Worm (Caenorhabditis elegans) whole organism, L1 larva: ENCODE data around the gene Y57G11C.42.

Experiments
- C34B4.2 ChIP-seq: sonication (generic microtip); optimal IDR thresholded peaks from 2 replicates; lab custom pipeline; 2017; ENCODE audit warnings: mild to moderate bottlenecking, missing genetic modification characterization, missing compliant biosample characterization
- F16B12.6 ChIP-seq: fragments of 150-350 bp; optimal IDR thresholded peaks from 2 replicates; lab custom pipeline; 2014; ENCODE audit warnings: missing biosample characterization, missing genetic modification characterization
- Y116A8C.19 ChIP-seq: sonication (generic microtip); optimal IDR thresholded peaks from 2 replicates; lab custom pipeline; 2016; ENCODE audit warnings: missing compliant biosample characterization, missing genetic modification characterization, borderline replicate concordance
- aha-1 ChIP-seq: fragments of 150-350 bp; optimal IDR thresholded peaks from 2 replicates; lab custom pipeline; 2014; ENCODE audit warnings: missing biosample characterization, missing genetic modification characterization
- alr-1 ChIP-seq: fragments of 200-800 bp; sonication (Bioruptor generic); optimal IDR thresholded peaks from 2 replicates; lab custom pipeline; 2018; ENCODE audit warnings: borderline replicate concordance, mild to moderate bottlenecking, missing genetic modification characterization, missing compliant biosample characterization
- ama-1 ChIP-seq: fragments of 150-350 bp; optimal IDR thresholded peaks from 2 replicates; lab custom pipeline; 2014
- ceh-63 ChIP-seq: fragments of 200-800 bp; sonication (Bioruptor generic); optimal IDR thresholded peaks from 2 replicates; lab custom pipeline; 2018; ENCODE audit warnings: mild to moderate bottlenecking, missing genetic modification characterization, missing compliant biosample characterization
- ceh-82 ChIP-seq, 3 experiments: fragments of 150-350 bp in 1 of 3; sonication (generic microtip) in 2 of 3; optimal IDR thresholded peaks; 2 replicates each; lab custom pipeline; 2014 to 2017; ENCODE audit warnings: missing biosample characterization in 3 of 3, missing genetic modification characterization in 3 of 3
- ceh-90 ChIP-seq: sonication (generic microtip); optimal IDR thresholded peaks from 2 replicates; lab custom pipeline; 2016; ENCODE audit warnings: missing genetic modification characterization, missing compliant biosample characterization
- dpl-1 ChIP-seq, 3 experiments: fragments of 150-350 bp in 2 of 3; sonication (generic microtip) in 1 of 3; optimal IDR thresholded peaks; 2 replicates each; lab custom pipeline; 2014 to 2017; ENCODE audit warnings: missing biosample characterization in 3 of 3, missing genetic modification characterization in 3 of 3, missing genetic modification reagents in 3 of 3
- efl-1 ChIP-seq, 4 experiments: fragments of 150-350 bp; optimal IDR thresholded peaks in 3 of 4; peaks in 1 of 4; 1 replicate in 1 of 4; 2 replicates in 3 of 4; lab custom pipeline; 2014; ENCODE audit warnings: missing biosample characterization in 2 of 4, missing genetic modification characterization in 2 of 4, missing genetic modification reagents in 2 of 4
- egl-13 ChIP-seq: sonication (generic microtip); optimal IDR thresholded peaks from 2 replicates; lab custom pipeline; 2016; ENCODE audit warnings: missing genotype, missing genetic modification reagents, missing genetic modification characterization, missing compliant biosample characterization
- elt-3 ChIP-seq, 6 experiments: fragments of 150-350 bp in 1 of 6; sonication (generic microtip); optimal IDR thresholded peaks; 2 replicates each; lab custom pipeline; 2017 to 2018; ENCODE audit warnings: missing biosample characterization in 6 of 6, missing genetic modification characterization in 6 of 6, inconsistent platforms in 1 of 6
- ets-5 ChIP-seq: fragments of 200-800 bp; sonication (Bioruptor generic); IDR thresholded peaks from 2 replicates; pipeline ENCODE4 v1.3.6; 2022; ENCODE audit warnings: missing genetic modification characterization, missing compliant biosample characterization
- fkh-10 ChIP-seq: sonication (generic microtip); optimal IDR thresholded peaks from 2 replicates; lab custom pipeline; 2017; ENCODE audit warnings: missing biosample characterization, missing genetic modification reagents, missing genetic modification characterization
- fkh-4 ChIP-seq: sonication (generic microtip); optimal IDR thresholded peaks from 2 replicates; lab custom pipeline; 2016; ENCODE audit warnings: missing compliant biosample characterization, missing genetic modification characterization, borderline replicate concordance
- grh-1 ChIP-seq: fragments of 200-800 bp; sonication (Bioruptor generic); IDR thresholded peaks from 2 replicates; pipeline ENCODE4 v1.3.6; 2022; ENCODE audit warnings: missing genetic modification reagents, missing genetic modification characterization, missing compliant biosample characterization
- hlh-17 ChIP-seq: fragments of 200-800 bp; sonication (Bioruptor generic); optimal IDR thresholded peaks from 2 replicates; lab custom pipeline; 2018; ENCODE audit warnings: missing genetic modification characterization, mild to moderate bottlenecking, missing compliant biosample characterization, moderate library complexity, borderline replicate concordance
- lin-15B ChIP-seq: fragments of 150-350 bp; sonication (generic microtip); optimal IDR thresholded peaks from 3 replicates; lab custom pipeline; 2014; ENCODE audit warnings: missing biosample characterization, missing genetic modification characterization
- mab-9 ChIP-seq: fragments of 200-800 bp; sonication (Bioruptor generic); IDR thresholded peaks from 2 replicates; pipeline ENCODE4 v1.3.6; 2022; ENCODE audit warnings: missing genetic modification reagents, missing genetic modification characterization, missing compliant biosample characterization
- nhr-237 ChIP-seq: fragments of 150-350 bp; optimal IDR thresholded peaks from 2 replicates; lab custom pipeline; 2014; ENCODE audit warnings: missing biosample characterization, missing genetic modification characterization
- nhr-71 ChIP-seq: sonication (generic microtip); optimal IDR thresholded peaks from 2 replicates; lab custom pipeline; 2016; ENCODE audit warnings: mild to moderate bottlenecking, missing genetic modification characterization, moderate library complexity, missing compliant biosample characterization
- nhr-76 ChIP-seq: sonication (generic microtip); optimal IDR thresholded peaks from 2 replicates; lab custom pipeline; 2017; ENCODE audit warnings: missing biosample characterization, missing genetic modification characterization
- nhr-77 ChIP-seq: fragments of 150-350 bp; optimal IDR thresholded peaks from 2 replicates; lab custom pipeline; 2014; ENCODE audit warnings: missing biosample characterization, missing genetic modification characterization
- nhr-85 ChIP-seq: sonication (generic microtip); peaks from one replicate; lab custom pipeline; 2016; ENCODE audit warnings: missing genetic modification characterization, inconsistent platforms, missing compliant biosample characterization
- nhr-90 ChIP-seq: sonication (generic microtip); optimal IDR thresholded peaks from 2 replicates; lab custom pipeline; 2016; ENCODE audit warnings: mild to moderate bottlenecking, missing genetic modification characterization, missing compliant biosample characterization; ENCODE audit not compliant: poor library complexity
- pag-3 ChIP-seq: sonication (generic microtip); optimal IDR thresholded peaks from 2 replicates; lab custom pipeline; 2017; ENCODE audit warnings: missing genetic modification characterization, mild to moderate bottlenecking, missing compliant biosample characterization, antibody characterized with exemption, borderline replicate concordance; ENCODE audit not compliant: insufficient read depth
- pax-3 ChIP-seq: fragments of 200-800 bp; sonication (Bioruptor generic); optimal IDR thresholded peaks from 2 replicates; lab custom pipeline; 2018; ENCODE audit warnings: mild to moderate bottlenecking, missing genetic modification characterization, moderate library complexity, missing compliant biosample characterization
- pqm-1 ChIP-seq: sonication (generic microtip); optimal IDR thresholded peaks from 3 replicates; lab custom pipeline; 2017; ENCODE audit warnings: missing biosample characterization, missing genetic modification characterization
- rnt-1 ChIP-seq: sonication (generic microtip); optimal IDR thresholded peaks from 2 replicates; lab custom pipeline; 2016; ENCODE audit warnings: mild to moderate bottlenecking, missing genetic modification characterization, moderate library complexity, missing compliant biosample characterization
- skn-1 ChIP-seq: fragments of 150-350 bp; optimal IDR thresholded peaks from 2 replicates; lab custom pipeline; 2014; ENCODE audit warnings: missing biosample characterization, missing genetic modification characterization
- snpc-4 ChIP-seq: fragments of 150-350 bp; optimal IDR thresholded peaks from 2 replicates; lab custom pipeline; 2014; ENCODE audit warnings: missing biosample characterization, missing genetic modification characterization
- sox-4 ChIP-seq: sonication (generic microtip); optimal IDR thresholded peaks from 2 replicates; lab custom pipeline; 2016; ENCODE audit warnings: missing genetic modification characterization, missing compliant biosample characterization
- sup-37 ChIP-seq: fragments of 200-800 bp; sonication (Bioruptor generic); optimal IDR thresholded peaks from 2 replicates; lab custom pipeline; 2018; ENCODE audit warnings: mild to moderate bottlenecking, missing genetic modification characterization, missing compliant biosample characterization
- tbx-2 ChIP-seq: sonication (generic microtip); optimal IDR thresholded peaks from 2 replicates; lab custom pipeline; 2016; ENCODE audit warnings: missing genetic modification characterization, missing compliant biosample characterization
- unc-62 ChIP-seq: fragments of 150-350 bp; optimal IDR thresholded peaks from 2 replicates; lab custom pipeline; 2014; ENCODE audit warnings: missing biosample characterization, missing genetic modification reagents, missing genetic modification characterization
- unc-98 ChIP-seq: fragments of 200-800 bp; sonication (Bioruptor generic); IDR thresholded peaks from 2 replicates; pipeline ENCODE4 v1.3.6; 2022; ENCODE audit warnings: missing genetic modification characterization, missing compliant biosample characterization
- zag-1 ChIP-seq: fragments of 150-350 bp; optimal IDR thresholded peaks from 2 replicates; lab custom pipeline; 2014; ENCODE audit warnings: missing biosample characterization, missing genetic modification characterization
- ztf-4 ChIP-seq: fragments of 150-350 bp; optimal IDR thresholded peaks from 2 replicates; lab custom pipeline; 2014; ENCODE audit warnings: missing biosample characterization, missing genetic modification characterization

Gene Y57G11C.42

DNA sequence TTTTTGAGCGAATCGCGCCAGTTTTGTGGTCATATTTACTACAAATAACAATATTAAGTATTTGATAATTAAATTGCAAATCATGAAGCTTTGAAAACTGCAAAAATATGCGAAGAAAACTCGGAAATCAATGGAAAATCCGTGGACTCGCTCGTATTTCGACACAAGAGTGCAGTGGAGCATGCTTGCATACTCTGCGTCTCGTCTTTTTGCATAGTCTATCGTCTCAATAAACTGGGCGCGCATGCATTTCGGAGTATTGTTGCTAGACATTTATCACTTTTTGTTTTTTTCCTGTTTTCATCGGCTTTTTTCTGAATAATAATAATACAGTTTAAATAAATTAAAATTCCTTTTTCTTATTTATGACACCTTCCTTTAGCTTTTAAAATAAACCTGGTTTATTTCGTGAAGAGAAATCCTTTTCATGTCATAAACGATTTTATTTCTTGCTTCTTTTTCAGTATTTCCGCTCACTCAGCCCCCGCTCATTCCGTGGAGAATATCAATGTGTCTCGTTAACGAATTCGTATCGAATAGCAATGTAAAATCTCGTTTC is 39.4 kb downstream of the Y57G11C.42 start, which contains the start of the genes mrps-7 and Y57G11C.3 (continued):
- peak; percentile 87 for TF ChIP-seq pax-3
- no peak for TF ChIP-seq ets-5 (GFP tag; lab: Robert Waterston, UW)
- TF ChIP-seq aha-1 (tag; lab: Kevin White, UChicago), result peak; percentile 71
- peak; percentile 88 for TF ChIP-seq grh-1
- no peak for TF ChIP-seq unc-98 (GFP tag; lab: Robert Waterston, UW)
- peak; percentile 91 for TF ChIP-seq nhr-237
- peak; percentile 54 for TF ChIP-seq C34B4.2 (tag; lab: Kevin White, UChicago)
- peak; percentile 96 for TF ChIP-seq nhr-85 (tag; lab: Kevin White, UChicago)
- peak; percentile 70 for TF ChIP-seq ztf-4 (tag; lab: Kevin White, UChicago)
- no peak for TF ChIP-seq nhr-76 (tag; lab: Kevin White, UChicago)
- peak; percentile 78 for TF ChIP-seq sup-37 (GFP tag; lab: Kevin White, UChicago)
- TF ChIP-seq sox-4 (tag; lab: Kevin White, UChicago), result peak; percentile 71
- no peak for TF ChIP-seq unc-62
- TF ChIP-seq pqm-1 (tag; lab: Kevin White, UChicago), result peak; percentile 13
- TF ChIP-seq mab-9, result peak; percentile 82
- TF ChIP-seq skn-1 (tag; lab: Kevin White, UChicago), result peak; percentile 93
- TF ChIP-seq nhr-90 (tag; lab: Kevin White, UChicago), result peak; percentile 96
- TF ChIP-seq ceh-63 (GFP tag; lab: Kevin White, UChicago), result no peak
- TF ChIP-seq ceh-82 (tag; optimal IDR thresholded peaks at IDR 0.05; lab: Kevin White, UChicago), result peak; percentile 95 to 98 (median 98)
- peak; percentile 95 for TF ChIP-seq tbx-2 (tag; lab: Kevin White, UChicago)
- no peak for TF ChIP-seq Y116A8C.19 (tag; lab: Kevin White, UChicago)
- TF ChIP-seq elt-3 (tag; optimal IDR thresholded peaks at IDR 0.05; lab: Kevin White, UChicago), result peak in 3 of 6 experiments; percentile 42 to 93 (median 91)
- peak; percentile 84 for TF ChIP-seq ama-1 (lab: Kevin White, UChicago)
- peak; percentile 50 for TF ChIP-seq ceh-90
- TF ChIP-seq egl-13 (tag; lab: Kevin White, UChicago), result peak; percentile 83
- peak; percentile 81 to 86 (median 86) for TF ChIP-seq dpl-1 (GFP tag; optimal IDR thresholded peaks at IDR 0.05; lab: Kevin White, UChicago)
- peak; percentile 93 for TF ChIP-seq nhr-77 (tag; lab: Kevin White, UChicago)
- TF ChIP-seq alr-1 (tag; lab: Kevin White, UChicago), result no peak
- TF ChIP-seq nhr-71 (tag; lab: Kevin White, UChicago), result peak; percentile 97
- peak; percentile 91 to 95 for TF ChIP-seq efl-1 (optimal IDR thresholded peaks at IDR 0.05; lab: Kevin White, UChicago)
- peak; percentile 84 to 99 for TF ChIP-seq efl-1 (GFP tag; optimal IDR thresholded peaks at IDR 0.05 in 1 of 2; lab: Kevin White, UChicago)
- no peak for TF ChIP-seq hlh-17 (GFP tag; lab: Kevin White, UChicago)

DNA sequence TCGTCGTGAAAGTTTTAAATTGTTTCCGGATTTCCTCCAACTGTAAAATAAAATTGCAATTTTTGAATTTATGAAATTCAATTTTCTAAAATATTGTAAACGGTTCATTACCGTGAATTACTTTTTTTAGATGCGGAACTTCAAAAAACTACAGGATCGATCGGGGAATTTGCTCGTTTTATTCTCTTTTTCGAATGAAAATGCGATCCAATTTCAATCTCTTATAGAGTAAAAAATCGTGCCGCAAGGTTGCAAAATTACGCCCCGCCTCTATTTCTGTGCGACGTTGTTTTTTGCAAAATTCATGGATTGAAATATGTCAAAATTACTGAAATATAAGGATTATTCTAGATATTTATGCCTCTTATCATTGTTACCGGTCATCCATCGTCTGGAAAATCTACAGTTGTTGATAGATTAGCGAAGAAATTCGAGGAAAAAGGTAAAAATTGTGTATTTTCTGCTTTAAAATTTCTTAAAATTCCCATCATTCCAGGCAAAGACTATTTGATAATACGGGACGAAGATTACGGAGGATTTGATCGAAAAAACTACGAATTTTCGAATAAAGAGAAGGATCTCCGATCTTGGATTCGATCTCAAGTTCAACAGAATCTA is 41.0 kb downstream of the Y57G11C.42 start, which contains the start of gene Y57G11C.43:
Y57G11C.43 (plus strand) TSS at position 224 of the 618 bp plus-strand sequence.
- TF ChIP-seq dpl-1 (GFP tag; optimal IDR thresholded peaks at IDR 0.05; lab: Kevin White, UChicago) (no peak), ets-5 (GFP tag; lab: Robert Waterston, UW) (no peak), nhr-77 (tag; lab: Kevin White, UChicago) (no peak), rnt-1 (tag; lab: Kevin White, UChicago) (no peak), pag-3 (tag; lab: Kevin White, UChicago) (no peak), ama-1 (lab: Kevin White, UChicago) (no peak), F16B12.6 (tag; lab: Kevin White, UChicago) (no peak), fkh-4 (tag; lab: Kevin White, UChicago) (no peak), zag-1 (tag; lab: Kevin White, UChicago) (no peak), fkh-10 (no peak), ceh-90 (no peak), lin-15B (tag; lab: Kevin White, UChicago) (no peak), skn-1 (tag; lab: Kevin White, UChicago) (no peak), snpc-4 (no peak)
